Fruit fly (Drosophila melanogaster) whole organism, embryonic: ENCODE data around the gene wb.

ENCODE experiments used
- Abd-B ChIP-seq: fragments of 200-800 bp; sonication (Bioruptor generic); optimal IDR thresholded peaks from 2 replicates; lab custom pipeline; 2018; ENCODE audit warnings: missing biosample characterization, mild to moderate bottlenecking, missing genetic modification characterization, moderate library complexity
- CG10147 ChIP-seq: fragments of 200-800 bp; sonication (Bioruptor generic); optimal IDR thresholded peaks from 2 replicates; lab custom pipeline; 2019; ENCODE audit warnings: missing biosample characterization, mild to moderate bottlenecking, missing genetic modification characterization, moderate library complexity
- CG10274 ChIP-seq: fragments of 200-800 bp; sonication (Bioruptor generic); optimal IDR thresholded peaks from 3 replicates; lab custom pipeline; 2017; ENCODE audit warnings: missing biosample characterization, mild to moderate bottlenecking, missing genetic modification characterization
- CG10654 ChIP-seq: fragments of 200-800 bp; sonication (Bioruptor generic); optimal IDR thresholded peaks from 2 replicates; lab custom pipeline; 2016; ENCODE audit warnings: missing biosample characterization, missing genetic modification characterization
- CG11085 ChIP-seq: fragments of 200-800 bp; sonication (Bioruptor generic); IDR thresholded peaks from 2 replicates; pipeline ENCODE4 v1.3.6; 2022; ENCODE audit warnings: missing biosample characterization, missing genetic modification characterization
- CG11456 ChIP-seq: fragments of 200-800 bp; sonication (Bioruptor generic); IDR thresholded peaks from 3 replicates; pipeline ENCODE4 v1.3.6; 2022; ENCODE audit warnings: missing biosample characterization, missing genetic modification characterization
- CG16815 ChIP-seq: fragments of 200-800 bp; sonication (Bioruptor generic); optimal IDR thresholded peaks from 3 replicates; lab custom pipeline; 2017; ENCODE audit warnings: missing biosample characterization, mild to moderate bottlenecking, missing genetic modification characterization
- CG3281 ChIP-seq: fragments of 200-800 bp; sonication (Bioruptor generic); optimal IDR thresholded peaks from 3 replicates; lab custom pipeline; 2017; ENCODE audit warnings: missing biosample characterization, mild to moderate bottlenecking, missing genetic modification characterization
- CG34376 ChIP-seq: fragments of 200-800 bp; sonication (Bioruptor generic); optimal IDR thresholded peaks from 2 replicates; lab custom pipeline; 2018; ENCODE audit warnings: missing biosample characterization, mild to moderate bottlenecking, missing genetic modification characterization
- CG42726 ChIP-seq: fragments of 200-800 bp; sonication (Bioruptor generic); IDR thresholded peaks from 2 replicates; pipeline ENCODE4 v1.3.6; 2022; ENCODE audit warnings: missing biosample characterization, missing genetic modification characterization; ENCODE audit not compliant: partially characterized antibody
- CG4360 ChIP-seq: fragments of 200-800 bp; sonication (Bioruptor generic); IDR thresholded peaks from 2 replicates; pipeline ENCODE4 v1.3.6; 2022; ENCODE audit warnings: missing biosample characterization, missing genetic modification characterization
- CG6254 ChIP-seq: fragments of 200-800 bp; sonication (Bioruptor generic); optimal IDR thresholded peaks from 3 replicates; lab custom pipeline; 2017; ENCODE audit warnings: mild to moderate bottlenecking, missing biosample characterization, missing genetic modification reagents, missing genetic modification characterization
- CG6765 ChIP-seq: fragments of 200-800 bp; sonication (Bioruptor generic); optimal IDR thresholded peaks from 3 replicates; lab custom pipeline; 2017; ENCODE audit warnings: missing biosample characterization, mild to moderate bottlenecking, missing genetic modification characterization
- CG6791 ChIP-seq: fragments of 200-800 bp; sonication (Bioruptor generic); IDR thresholded peaks from 3 replicates; pipeline ENCODE4 v1.3.6; 2022; ENCODE audit warnings: missing biosample characterization, missing genetic modification characterization; ENCODE audit not compliant: partially characterized antibody
- Dek ChIP-seq: fragments of 200-800 bp; sonication (Bioruptor generic); optimal IDR thresholded peaks from 3 replicates; lab custom pipeline; 2019; ENCODE audit warnings: missing biosample characterization, mild to moderate bottlenecking, missing genetic modification characterization, moderate library complexity
- Gsc ChIP-seq: fragments of 200-800 bp; sonication (Bioruptor generic); IDR thresholded peaks from 2 replicates; pipeline ENCODE4 v1.3.6; 2022; ENCODE audit warnings: missing biosample characterization, missing genetic modification characterization
- Hr3 ChIP-seq: fragments of 200-800 bp; sonication (Bioruptor generic); optimal IDR thresholded peaks from 3 replicates; lab custom pipeline; 2016; ENCODE audit warnings: missing biosample characterization, missing genetic modification characterization
- Mad ChIP-seq: fragments of 200-800 bp; sonication (Bioruptor generic); optimal IDR thresholded peaks from 2 replicates; lab custom pipeline; 2016; ENCODE audit warnings: missing biosample characterization, missing genetic modification characterization
- Max ChIP-seq: fragments of 200-800 bp; sonication (Bioruptor generic); optimal IDR thresholded peaks from 2 replicates; lab custom pipeline; 2016; ENCODE audit warnings: missing biosample characterization, mild to moderate bottlenecking, missing genetic modification characterization
- Neu2 ChIP-seq: fragments of 200-800 bp; sonication (Bioruptor generic); optimal IDR thresholded peaks from 3 replicates; lab custom pipeline; 2016; ENCODE audit warnings: missing biosample characterization, missing genetic modification characterization, borderline replicate concordance
- YL-1 ChIP-seq: fragments of 200-800 bp; sonication (Bioruptor generic); optimal IDR thresholded peaks from 3 replicates; lab custom pipeline; 2017; ENCODE audit warnings: missing biosample characterization, mild to moderate bottlenecking, missing genetic modification characterization
- ase ChIP-seq: fragments of 200-800 bp; sonication (Bioruptor generic); IDR thresholded peaks from 3 replicates; pipeline ENCODE4 v1.3.6; 2022; ENCODE audit warnings: missing biosample characterization, missing genetic modification characterization
- ash1 ChIP-seq: fragments of 200-800 bp; sonication (Bioruptor generic); optimal IDR thresholded peaks from 2 replicates; lab custom pipeline; 2018; ENCODE audit warnings: missing biosample characterization, mild to moderate bottlenecking, missing genetic modification characterization
- ato ChIP-seq: fragments of 200-800 bp; sonication (Bioruptor generic); IDR thresholded peaks from 2 replicates; pipeline ENCODE4 v1.3.6; 2022; ENCODE audit warnings: missing biosample characterization, missing genetic modification characterization; ENCODE audit not compliant: partially characterized antibody
- bab2 ChIP-seq: fragments of 200-800 bp; sonication (Bioruptor generic); optimal IDR thresholded peaks from 2 replicates; lab custom pipeline; 2016; ENCODE audit warnings: missing biosample characterization, missing genetic modification characterization
- bsh ChIP-seq, 2 experiments: fragments of 200-800 bp; sonication (Bioruptor generic); optimal IDR thresholded peaks; 2 replicates each; lab custom pipeline; 2017 to 2018; ENCODE audit warnings: mild to moderate bottlenecking in 2 of 2, missing biosample characterization in 2 of 2, missing genetic modification characterization in 2 of 2, moderate library complexity in 1 of 2
- croc ChIP-seq: fragments of 200-800 bp; sonication (Bioruptor generic); conservative IDR thresholded peaks from 3 replicates; pipeline ENCODE4 v1.3.6; 2022; ENCODE audit warnings: missing biosample characterization, missing genetic modification characterization
- crol ChIP-seq: fragments of 200-800 bp; sonication (Bioruptor generic); IDR thresholded peaks from 2 replicates; pipeline ENCODE4 v1.3.6; 2022; ENCODE audit warnings: missing biosample characterization, missing genetic modification characterization
- fd3F ChIP-seq: fragments of 200-800 bp; sonication (Bioruptor generic); optimal IDR thresholded peaks from 2 replicates; lab custom pipeline; 2018; ENCODE audit warnings: missing biosample characterization, mild to moderate bottlenecking, missing genetic modification characterization, moderate library complexity
- gcm2 ChIP-seq: fragments of 200-800 bp; sonication (Bioruptor generic); optimal IDR thresholded peaks from 2 replicates; lab custom pipeline; 2016; ENCODE audit warnings: missing biosample characterization, missing genetic modification characterization
- hbn ChIP-seq: fragments of 200-800 bp; sonication (Bioruptor generic); IDR thresholded peaks from 2 replicates; pipeline ENCODE4 v1.3.6; 2022; ENCODE audit warnings: missing biosample characterization, missing genetic modification characterization; ENCODE audit not compliant: partially characterized antibody
- her ChIP-seq: fragments of 200-800 bp; sonication (Bioruptor generic); optimal IDR thresholded peaks from 2 replicates; lab custom pipeline; 2016; ENCODE audit warnings: missing biosample characterization, missing genetic modification characterization
- kah ChIP-seq: fragments of 200-800 bp; sonication (Bioruptor generic); optimal IDR thresholded peaks from 2 replicates; lab custom pipeline; 2018; ENCODE audit warnings: missing biosample characterization, mild to moderate bottlenecking, missing genetic modification characterization
- maf-S ChIP-seq: fragments of 200-800 bp; sonication (Bioruptor generic); optimal IDR thresholded peaks from 2 replicates; lab custom pipeline; 2016; ENCODE audit warnings: missing biosample characterization, missing genetic modification characterization
- mam ChIP-seq: fragments of 200-800 bp; sonication (Bioruptor generic); optimal IDR thresholded peaks from 3 replicates; lab custom pipeline; 2016; ENCODE audit warnings: missing biosample characterization, missing genetic modification characterization
- nom ChIP-seq: fragments of 200-800 bp; sonication (Bioruptor generic); optimal IDR thresholded peaks from 2 replicates; lab custom pipeline; 2017; ENCODE audit warnings: missing biosample characterization, missing genetic modification characterization, mild to moderate bottlenecking, moderate library complexity, missing genetic modification reagents
- prd ChIP-seq, 3 experiments: fragments of >200 bp in 2 of 3; fragments of 200-800 bp in 1 of 3; sonication (Bioruptor generic) in 1 of 3; optimal IDR thresholded peaks in 2 of 3; IDR thresholded peaks in 1 of 3; 2 replicates in 2 of 3; 3 replicates in 1 of 3; pipeline versions ENCODE4 v1.3.6 to Lab custom; 2017 to 2022; ENCODE audit warnings: missing biosample characterization in 1 of 3, missing genetic modification characterization in 1 of 3
- pros ChIP-seq: fragments of 200-800 bp; sonication (Bioruptor generic); optimal IDR thresholded peaks from 3 replicates; lab custom pipeline; 2019; ENCODE audit warnings: missing biosample characterization, mild to moderate bottlenecking, missing genetic modification characterization, moderate library complexity
- sd ChIP-seq: fragments of 200-800 bp; sonication (Bioruptor generic); optimal IDR thresholded peaks from 3 replicates; lab custom pipeline; 2018; ENCODE audit warnings: missing biosample characterization, mild to moderate bottlenecking, missing genetic modification characterization, moderate library complexity
- shn ChIP-seq: fragments of 200-800 bp; sonication (Bioruptor generic); optimal IDR thresholded peaks from 3 replicates; lab custom pipeline; 2016; ENCODE audit warnings: missing biosample characterization, missing genetic modification characterization
- ssp ChIP-seq: fragments of 200-800 bp; sonication (Bioruptor generic); IDR thresholded peaks from 2 replicates; pipeline ENCODE4 v1.3.6; 2022; ENCODE audit warnings: missing biosample characterization, missing genetic modification characterization
- stc ChIP-seq: fragments of 200-800 bp; sonication (Bioruptor generic); IDR thresholded peaks from 2 replicates; pipeline ENCODE4 v1.3.6; 2022; ENCODE audit warnings: missing biosample characterization, missing genetic modification characterization
- tna ChIP-seq: fragments of 200-800 bp; sonication (Bioruptor generic); IDR thresholded peaks from 2 replicates; pipeline ENCODE4 v1.3.6; 2022; ENCODE audit warnings: missing biosample characterization, missing genetic modification characterization; ENCODE audit not compliant: partially characterized antibody
- tup ChIP-seq: fragments of 200-800 bp; sonication (Bioruptor generic); optimal IDR thresholded peaks from 2 replicates; lab custom pipeline; 2016; ENCODE audit warnings: missing biosample characterization, mild to moderate bottlenecking, missing genetic modification characterization, moderate library complexity
- vnd ChIP-seq: fragments of 200-800 bp; sonication (Bioruptor generic); IDR thresholded peaks from 3 replicates; pipeline ENCODE4 v1.3.6; 2022; ENCODE audit warnings: missing biosample characterization, missing genetic modification characterization; ENCODE audit not compliant: partially characterized antibody
- zen2 ChIP-seq: fragments of 200-800 bp; sonication (Bioruptor generic); IDR thresholded peaks from 3 replicates; pipeline ENCODE4 v1.3.6; 2022; ENCODE audit warnings: missing biosample characterization, missing genetic modification characterization; ENCODE audit not compliant: partially characterized antibody

Gene wb

dm6 chr2L:14369933-14370776 lies 107.3 kb downstream of the wb start (continued):
- TF ChIP-seq CG34376 (GFP tag; lab: Kevin White, UChicago) (no peak), sd (tag; lab: Kevin White, UChicago) (no peak), Max (GFP tag; lab: Kevin White, UChicago) (no peak), stc (GFP tag; lab: Robert Waterston, UW) (no peak), CG3281 (GFP tag; lab: Kevin White, UChicago) (no peak), prd (optimal IDR thresholded peaks at IDR 0.05; lab: Kevin White, UChicago) (no peak), prd (GFP tag; IDR thresholded peaks at IDR 0.05; lab: Robert Waterston, UW) (peak; percentile 82), ase (no peak), CG16815 (GFP tag; lab: Kevin White, UChicago) (no peak), CG6765 (GFP tag; lab: Kevin White, UChicago) (no peak), her (GFP tag; lab: Kevin White, UChicago) (no peak), hbn (GFP tag; lab: Robert Waterston, UW) (no peak), Mad (GFP tag; lab: Kevin White, UChicago) (no peak), Gsc (GFP tag; lab: Robert Waterston, UW) (no peak), YL-1 (GFP tag; lab: Kevin White, UChicago) (no peak), CG10147 (GFP tag; lab: Kevin White, UChicago) (no peak), crol (no peak), Abd-B (GFP tag; lab: Kevin White, UChicago) (no peak), tna (GFP tag; lab: Robert Waterston, UW) (no peak)

dm6 chr2L:14370777-14371096 lies 107.9 kb downstream of the wb start:
- TF ChIP-seq zen2 (GFP tag; lab: Robert Waterston, UW) (no peak), vnd (GFP tag; lab: Robert Waterston, UW) (no peak), maf-S (no peak), bsh (GFP tag; optimal IDR thresholded peaks at IDR 0.05; lab: Kevin White, UChicago) (peak in 1 of 2 experiments; percentile 4)

dm6 chr2L:14372254-14372717 lies 109.5 kb downstream of the wb start:
- TF ChIP-seq CG10274 (GFP tag; lab: Kevin White, UChicago) (no peak), pros (GFP tag; lab: Kevin White, UChicago) (no peak), Dek (peak; percentile 81), gcm2 (GFP tag; lab: Kevin White, UChicago) (peak; percentile 41), nom (GFP tag; lab: Kevin White, UChicago) (no peak), Neu2 (GFP tag; lab: Kevin White, UChicago) (no peak), bab2 (GFP tag; lab: Kevin White, UChicago) (peak; percentile 74), CG10654 (no peak), kah (GFP tag; lab: Kevin White, UChicago) (no peak), CG4360 (GFP tag; lab: Robert Waterston, UW) (no peak), fd3F (GFP tag; lab: Kevin White, UChicago) (peak; percentile 70), ssp (GFP tag; lab: Robert Waterston, UW) (peak; percentile 60), croc (no peak), shn (GFP tag; lab: Kevin White, UChicago) (peak; percentile 31), ato (no peak), CG11085 (GFP tag; lab: Robert Waterston, UW) (no peak), CG11456 (GFP tag; lab: Robert Waterston, UW) (peak; percentile 79; the same call in 2 of the 3 replicates), tup (peak; percentile 9), ash1 (no peak), mam (GFP tag; lab: Kevin White, UChicago) (peak; percentile 68), Hr3 (peak; percentile 55), CG6254 (no peak), CG42726 (GFP tag; lab: Robert Waterston, UW) (no peak), CG6791 (no peak)
